Worm (Caenorhabditis elegans) whole organism, mixed stage, embryonic: ENCODE measurements around the gene ZC250.5.

Experiments
- M03D4.4 ChIP-seq: sonication (generic microtip); optimal IDR thresholded peaks from 2 replicates; lab custom pipeline; 2017; ENCODE audit warnings: mild to moderate bottlenecking, missing genetic modification characterization, missing compliant biosample characterization
- bed-3 ChIP-seq: fragments of 200-800 bp; sonication (Bioruptor generic); optimal IDR thresholded peaks from 3 replicates; lab custom pipeline; 2018; ENCODE audit warnings: mild to moderate bottlenecking, missing genetic modification characterization, moderate library complexity, missing compliant biosample characterization
- blmp-1 ChIP-seq: fragments of 150-350 bp; optimal IDR thresholded peaks from 2 replicates; lab custom pipeline; 2014; ENCODE audit warnings: missing biosample characterization, missing genetic modification characterization
- ceh-39 ChIP-seq: fragments of 150-350 bp; optimal IDR thresholded peaks from 2 replicates; lab custom pipeline; 2014; ENCODE audit warnings: missing biosample characterization, missing genetic modification characterization
- ceh-43 ChIP-seq: fragments of 200-800 bp; sonication (Bioruptor generic); optimal IDR thresholded peaks from 2 replicates; lab custom pipeline; 2018; ENCODE audit warnings: mild to moderate bottlenecking, missing genetic modification characterization, moderate library complexity, missing compliant biosample characterization
- ceh-83 ChIP-seq: fragments of 200-800 bp; sonication (Bioruptor generic); optimal IDR thresholded peaks from 2 replicates; lab custom pipeline; 2018; ENCODE audit warnings: mild to moderate bottlenecking, missing genetic modification characterization, missing compliant biosample characterization
- ces-1 ChIP-seq: fragments of 150-350 bp; optimal IDR thresholded peaks from 2 replicates; lab custom pipeline; 2014; ENCODE audit warnings: missing biosample characterization, missing genetic modification reagents, missing genetic modification characterization
- cnd-1 ChIP-seq: fragments of 200-800 bp; sonication (Bioruptor generic); optimal IDR thresholded peaks from 2 replicates; lab custom pipeline; 2018; ENCODE audit warnings: mild to moderate bottlenecking, missing genetic modification characterization, missing compliant biosample characterization
- drap-1 ChIP-seq: fragments of 200-800 bp; sonication (Bioruptor generic); optimal IDR thresholded peaks from 3 replicates; lab custom pipeline; 2018; ENCODE audit warnings: mild to moderate bottlenecking, missing genetic modification characterization, missing compliant biosample characterization
- elt-1 ChIP-seq: sonication (generic microtip); optimal IDR thresholded peaks from 2 replicates; lab custom pipeline; 2017; ENCODE audit warnings: missing genetic modification characterization, mild to moderate bottlenecking, missing compliant biosample characterization, antibody characterized with exemption, moderate library complexity, borderline replicate concordance; ENCODE audit not compliant: insufficient read depth
- elt-3 ChIP-seq: fragments of 150-350 bp; optimal IDR thresholded peaks from 2 replicates; lab custom pipeline; 2014; ENCODE audit warnings: missing biosample characterization, missing genetic modification characterization
- flh-1 ChIP-seq: fragments of 200-800 bp; sonication (Bioruptor generic); optimal IDR thresholded peaks from 2 replicates; lab custom pipeline; 2018; ENCODE audit warnings: mild to moderate bottlenecking, missing genetic modification characterization, moderate library complexity, missing compliant biosample characterization
- ham-2 ChIP-seq: fragments of 200-800 bp; sonication (Bioruptor generic); optimal IDR thresholded peaks from 2 replicates; lab custom pipeline; 2018; ENCODE audit warnings: mild to moderate bottlenecking, missing genetic modification characterization, missing compliant biosample characterization
- hlh-1 ChIP-seq: fragments of 150-350 bp; optimal IDR thresholded peaks from 2 replicates; lab custom pipeline; 2014; ENCODE audit warnings: missing biosample characterization, missing genetic modification reagents, missing genetic modification characterization
- lin-13 ChIP-seq: fragments of 150-350 bp; optimal IDR thresholded peaks from 2 replicates; lab custom pipeline; 2014; ENCODE audit warnings: missing biosample characterization, missing genetic modification characterization
- lin-32 ChIP-seq: fragments of 200-800 bp; sonication (Bioruptor generic); optimal IDR thresholded peaks from 2 replicates; lab custom pipeline; 2018; ENCODE audit warnings: mild to moderate bottlenecking, missing genetic modification characterization, missing compliant biosample characterization
- lsy-2 ChIP-seq: fragments of 150-350 bp; optimal IDR thresholded peaks from 2 replicates; lab custom pipeline; 2014; ENCODE audit warnings: missing biosample characterization, missing genetic modification characterization
- mab-5 ChIP-seq: fragments of 150-350 bp; optimal IDR thresholded peaks from 2 replicates; lab custom pipeline; 2014; ENCODE audit warnings: missing biosample characterization, missing genetic modification characterization
- mep-1 ChIP-seq: fragments of 150-350 bp; optimal IDR thresholded peaks from 2 replicates; lab custom pipeline; 2017; ENCODE audit warnings: missing biosample characterization, missing genetic modification reagents, missing genetic modification characterization, inconsistent platforms
- mls-2 ChIP-seq: sonication (generic microtip); optimal IDR thresholded peaks from 2 replicates; lab custom pipeline; 2016; ENCODE audit warnings: mild to moderate bottlenecking, missing genetic modification characterization, moderate library complexity, missing compliant biosample characterization
- nhr-12 ChIP-seq: fragments of 150-350 bp; optimal IDR thresholded peaks from 2 replicates; lab custom pipeline; 2014; ENCODE audit warnings: missing biosample characterization, missing genetic modification characterization
- nhr-2 ChIP-seq: fragments of 150-350 bp; optimal IDR thresholded peaks from 2 replicates; lab custom pipeline; 2014; ENCODE audit warnings: missing biosample characterization, missing genetic modification characterization
- nhr-237 ChIP-seq: fragments of 150-350 bp; optimal IDR thresholded peaks from 2 replicates; lab custom pipeline; 2014; ENCODE audit warnings: missing biosample characterization, missing genetic modification characterization
- nhr-28 ChIP-seq: fragments of 150-350 bp; optimal IDR thresholded peaks from 2 replicates; lab custom pipeline; 2014; ENCODE audit warnings: missing biosample characterization, missing genetic modification characterization
- nhr-76 ChIP-seq: sonication (generic microtip); optimal IDR thresholded peaks from 2 replicates; lab custom pipeline; 2017; ENCODE audit warnings: missing biosample characterization, missing genetic modification characterization
- pha-4 ChIP-seq: fragments of 150-350 bp; optimal IDR thresholded peaks from 2 replicates; lab custom pipeline; 2018; ENCODE audit warnings: missing biosample characterization, missing genetic modification reagents, missing genetic modification characterization
- sem-2 ChIP-seq: fragments of 200-800 bp; sonication (Bioruptor generic); optimal IDR thresholded peaks from 2 replicates; lab custom pipeline; 2018; ENCODE audit warnings: mild to moderate bottlenecking, missing genetic modification characterization, missing compliant biosample characterization
- snpc-4 ChIP-seq: fragments of 150-350 bp; optimal IDR thresholded peaks from 2 replicates; lab custom pipeline; 2014; ENCODE audit warnings: missing biosample characterization, missing genetic modification characterization
- sptf-1 ChIP-seq: sonication (generic microtip); optimal IDR thresholded peaks from 2 replicates; lab custom pipeline; 2017; ENCODE audit warnings: mild to moderate bottlenecking, missing genetic modification characterization, moderate library complexity, missing compliant biosample characterization
- tbx-8 ChIP-seq: fragments of 200-800 bp; sonication (Bioruptor generic); optimal IDR thresholded peaks from 2 replicates; lab custom pipeline; 2018; ENCODE audit warnings: mild to moderate bottlenecking, missing genetic modification characterization, moderate library complexity, missing compliant biosample characterization
- unc-120 ChIP-seq: sonication (generic microtip); optimal IDR thresholded peaks from 2 replicates; lab custom pipeline; 2017; ENCODE audit warnings: missing genetic modification characterization, missing compliant biosample characterization; ENCODE audit not compliant: poor library complexity, severe bottlenecking
- unc-39 ChIP-seq: fragments of 150-350 bp; optimal IDR thresholded peaks from 2 replicates; lab custom pipeline; 2014; ENCODE audit warnings: missing biosample characterization, missing genetic modification characterization
- unc-62 ChIP-seq: fragments of 150-350 bp; optimal IDR thresholded peaks from 2 replicates; lab custom pipeline; 2014; ENCODE audit warnings: missing biosample characterization, missing genetic modification reagents, missing genetic modification characterization
- zip-8 ChIP-seq: fragments of 150-350 bp; optimal IDR thresholded peaks from 2 replicates; lab custom pipeline; 2014; ENCODE audit warnings: missing biosample characterization, missing genetic modification characterization
- ztf-11 ChIP-seq: fragments of 150-350 bp; optimal IDR thresholded peaks from 2 replicates; lab custom pipeline; 2014; ENCODE audit warnings: missing biosample characterization, missing genetic modification characterization

The ZC250.5 gene

DNA sequence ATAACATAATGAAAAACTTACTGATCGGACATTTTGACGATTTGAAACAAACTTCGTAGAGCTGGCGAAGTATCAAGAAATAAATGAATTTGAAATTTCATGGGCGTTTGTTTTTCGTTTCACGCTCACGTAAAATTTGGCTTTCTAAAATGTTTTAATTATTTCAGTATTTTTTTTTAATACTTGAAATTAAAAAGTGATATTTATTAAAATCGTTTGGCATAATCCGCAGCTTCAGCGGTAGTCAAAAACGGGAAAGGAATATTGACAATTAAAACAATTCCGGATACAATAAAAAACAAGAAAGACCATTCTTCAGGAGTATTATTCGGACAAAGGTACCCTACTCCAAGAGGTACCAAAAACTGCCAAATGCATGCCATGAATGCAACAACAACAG lies 22.9 kb upstream of the ZC250.5 start, which contains the start of gene fbxa-183:
fbxa-183 (minus strand) TSS at position 101 of the 400 bp plus-strand sequence.
- TF ChIP-seq unc-62 (GFP tag; lab: Kevin White, UChicago), result no peak
- TF ChIP-seq drap-1 (GFP tag; lab: Kevin White, UChicago), result no peak
- TF ChIP-seq ztf-11 (tag; lab: Kevin White, UChicago), result no peak
- TF ChIP-seq sptf-1 (tag; lab: Kevin White, UChicago), result no peak
- TF ChIP-seq ceh-83 (GFP tag; lab: Kevin White, UChicago), result no peak
- no peak for TF ChIP-seq elt-3 (tag; lab: Kevin White, UChicago)
- TF ChIP-seq mls-2 (tag; lab: Kevin White, UChicago), result no peak
- no peak for TF ChIP-seq snpc-4 (tag; lab: Kevin White, UChicago)
- TF ChIP-seq unc-120 (tag; lab: Kevin White, UChicago), result no peak
- no peak for TF ChIP-seq ceh-43 (GFP tag; lab: Kevin White, UChicago)
- TF ChIP-seq zip-8 (tag; lab: Kevin White, UChicago), result no peak
- TF ChIP-seq nhr-76 (tag; lab: Kevin White, UChicago), result no peak
- no peak for TF ChIP-seq nhr-2 (tag; lab: Kevin White, UChicago)

- TF ChIP-seq unc-120 (tag; lab: Kevin White, UChicago) (no peak), nhr-2 (tag; lab: Kevin White, UChicago) (no peak), M03D4.4 (no peak), nhr-76 (tag; lab: Kevin White, UChicago) (no peak), unc-62 (GFP tag; lab: Kevin White, UChicago) (no peak), sem-2 (no peak), flh-1 (GFP tag; lab: Kevin White, UChicago) (no peak), blmp-1 (tag; lab: Kevin White, UChicago) (no peak), elt-1 (tag; lab: Kevin White, UChicago) (no peak), lsy-2 (no peak), nhr-28 (tag; lab: Kevin White, UChicago) (no peak), ceh-39 (tag; lab: Kevin White, UChicago) (no peak)
Measured at ce11 chrV:5785372-5785771, 20.2 kb upstream of the ZC250.5 start, which contains the start of gene F44E7.7. Gene F44E7.7 (minus strand): TSS chrV:5785472.

DNA sequence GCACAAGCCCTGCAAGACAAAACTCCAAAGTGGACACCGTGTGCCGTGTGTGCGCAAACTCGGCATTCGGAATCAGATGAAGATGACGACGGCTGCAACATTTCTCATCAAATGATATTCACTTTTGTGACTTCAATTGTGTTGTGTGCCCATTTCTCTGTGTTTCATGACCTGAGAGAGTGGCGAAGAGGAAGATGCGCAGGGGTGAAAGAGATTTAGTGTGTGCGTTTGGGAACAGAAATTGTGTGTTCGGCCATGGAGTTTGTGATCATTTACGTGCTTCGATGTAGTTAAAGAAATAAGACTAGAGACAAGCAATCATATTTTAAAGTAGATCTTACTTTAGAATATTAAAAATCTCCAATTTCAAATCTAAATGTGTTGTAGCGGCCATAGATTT lies 16.9 kb upstream of the ZC250.5 start:
- TF ChIP-seq ces-1 (GFP tag; lab: Kevin White, UChicago) (no peak), ceh-43 (GFP tag; lab: Kevin White, UChicago) (no peak), lsy-2 (no peak), lin-13 (tag; lab: Kevin White, UChicago) (no peak), nhr-237 (tag; lab: Kevin White, UChicago) (no peak), nhr-28 (tag; lab: Kevin White, UChicago) (no peak), ceh-39 (tag; lab: Kevin White, UChicago) (no peak), mls-2 (tag; lab: Kevin White, UChicago) (no peak), sem-2 (no peak), lin-32 (GFP tag; lab: Kevin White, UChicago) (no peak), nhr-2 (tag; lab: Kevin White, UChicago) (no peak), bed-3 (GFP tag; lab: Kevin White, UChicago) (no peak), ham-2 (GFP tag; lab: Kevin White, UChicago) (no peak), pha-4 (tag; lab: Kevin White, UChicago) (no peak), tbx-8 (GFP tag; lab: Kevin White, UChicago) (no peak)

- no peak for TF ChIP-seq unc-39 (tag; lab: Kevin White, UChicago)
- TF ChIP-seq ces-1 (GFP tag; lab: Kevin White, UChicago), result peak; percentile 49
- peak; percentile 72 for TF ChIP-seq lsy-2
- no peak for TF ChIP-seq ceh-83 (GFP tag; lab: Kevin White, UChicago)
- no peak for TF ChIP-seq blmp-1 (tag; lab: Kevin White, UChicago)
- TF ChIP-seq lin-13 (tag; lab: Kevin White, UChicago), result peak; percentile 83
- TF ChIP-seq elt-1 (tag; lab: Kevin White, UChicago), result no peak
- peak; percentile 77 for TF ChIP-seq sptf-1 (tag; lab: Kevin White, UChicago)
- no peak for TF ChIP-seq ham-2 (GFP tag; lab: Kevin White, UChicago)
- no peak for TF ChIP-seq tbx-8 (GFP tag; lab: Kevin White, UChicago)
- peak; percentile 23 for TF ChIP-seq bed-3 (GFP tag; lab: Kevin White, UChicago)
- TF ChIP-seq mep-1 (tag; lab: Kevin White, UChicago), result peak; percentile 80
- TF ChIP-seq nhr-237 (tag; lab: Kevin White, UChicago), result peak; percentile 47
- TF ChIP-seq lin-32 (GFP tag; lab: Kevin White, UChicago), result no peak
- peak; percentile 4 for TF ChIP-seq cnd-1 (tag; lab: Kevin White, UChicago)
- TF ChIP-seq nhr-12, result no peak
- TF ChIP-seq unc-62 (GFP tag; lab: Kevin White, UChicago), result peak; percentile 29
- TF ChIP-seq nhr-2 (tag; lab: Kevin White, UChicago), result no peak
- peak; percentile 71 for TF ChIP-seq drap-1 (GFP tag; lab: Kevin White, UChicago)
- no peak for TF ChIP-seq sem-2
- TF ChIP-seq nhr-28 (tag; lab: Kevin White, UChicago), result no peak
- TF ChIP-seq pha-4 (tag; lab: Kevin White, UChicago), result peak; percentile 36
- no peak for TF ChIP-seq flh-1 (GFP tag; lab: Kevin White, UChicago)
- no peak for TF ChIP-seq ztf-11 (tag; lab: Kevin White, UChicago)
- peak; percentile 37 for TF ChIP-seq unc-120 (tag; lab: Kevin White, UChicago)
- no peak for TF ChIP-seq zip-8 (tag; lab: Kevin White, UChicago)
- no peak for TF ChIP-seq mls-2 (tag; lab: Kevin White, UChicago)
- TF ChIP-seq elt-3 (tag; lab: Kevin White, UChicago), result no peak
- no peak for TF ChIP-seq snpc-4 (tag; lab: Kevin White, UChicago)
- TF ChIP-seq M03D4.4, result peak; percentile 50
- TF ChIP-seq mab-5 (tag; lab: Kevin White, UChicago), result no peak
- no peak for TF ChIP-seq ceh-39 (tag; lab: Kevin White, UChicago)
- TF ChIP-seq ceh-43 (GFP tag; lab: Kevin White, UChicago), result peak; percentile 16
- no peak for TF ChIP-seq nhr-76 (tag; lab: Kevin White, UChicago)
- no peak for TF ChIP-seq hlh-1 (tag; lab: Kevin White, UChicago)
Measured at ce11 chrV:5790497-5791280, 14.9 kb upstream of the ZC250.5 start, which contains the start of the genes nhr-142 and F44E7.9. Gene nhr-142 (minus strand): TSS chrV:5790553. Gene F44E7.9 (plus strand): TSS chrV:5791230.
